Worm (Caenorhabditis elegans): ENCODE results near the gene smut-1.

The smut-1 gene

DNA sequence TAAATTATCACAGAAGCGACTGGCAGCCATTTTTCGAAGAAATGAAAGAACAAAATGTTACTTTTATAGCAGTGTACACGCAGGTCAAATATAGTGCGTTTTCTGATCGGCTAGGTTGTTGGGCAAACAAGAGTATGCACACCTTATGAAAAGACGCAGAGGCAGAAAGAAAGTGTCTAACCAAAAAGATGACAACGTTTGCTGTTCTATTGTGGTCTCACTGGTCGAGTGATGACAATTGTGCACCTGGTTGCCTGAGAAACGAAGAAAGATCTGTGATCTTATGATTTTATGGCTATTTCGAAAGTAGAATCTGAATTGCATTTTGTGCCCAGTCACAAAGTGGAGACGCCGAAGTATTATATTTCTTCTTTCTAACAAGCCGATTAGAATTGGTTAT is 13.6 kb downstream of the smut-1 start, which contains the start of gene F17A9.4:
Gene F17A9.4, minus strand, starts transcription at position 97 of the 400 bp plus-strand sequence.
- TF ChIP-seq unc-62 (GFP tag; optimal IDR thresholded peaks at IDR 0.05): no peak

DNA sequence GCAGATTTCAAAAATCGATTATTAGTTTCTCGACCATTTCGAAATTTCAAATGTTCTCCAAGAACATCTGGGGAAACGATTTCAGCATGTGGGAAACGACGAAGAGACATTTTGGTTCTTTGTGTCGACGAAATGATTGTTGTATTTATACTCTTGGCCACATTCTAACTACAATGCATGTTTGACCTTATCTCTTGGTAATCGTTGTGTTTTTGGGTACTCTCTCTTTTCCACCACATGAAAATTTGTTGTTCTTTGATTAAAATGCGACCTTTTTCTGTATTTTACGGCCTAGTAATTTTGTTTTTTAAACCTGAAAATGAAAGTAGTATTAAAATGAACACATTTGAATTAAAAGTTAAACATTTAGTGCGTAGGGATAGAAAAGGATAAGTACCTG is 15.9 kb downstream of the smut-1 start, which contains the start of gene F17A9.5:
Gene F17A9.5, minus strand, starts transcription at position 175 of the 400 bp plus-strand sequence.
- no peak for TF ChIP-seq unc-62 (GFP tag; optimal IDR thresholded peaks at IDR 0.05)

DNA sequence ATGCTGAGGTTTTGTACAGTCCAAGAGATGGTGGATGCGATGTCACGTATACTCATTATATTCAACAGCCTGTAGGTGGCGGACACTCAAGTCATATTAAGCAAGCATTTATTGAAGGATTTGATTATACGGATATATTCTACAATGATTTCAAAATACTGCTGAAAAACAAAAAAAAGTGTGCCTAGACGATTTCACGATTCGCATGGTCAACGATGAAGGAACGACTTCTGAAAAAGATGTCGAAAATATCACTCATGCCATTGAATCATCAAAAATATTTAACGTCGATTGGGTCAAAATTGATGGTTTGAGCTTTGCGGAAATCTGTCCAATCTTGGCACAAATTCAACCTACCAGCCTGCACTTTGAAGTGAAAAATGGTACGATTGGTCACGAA is 20.1 kb downstream of the smut-1 start:
- TF ChIP-seq unc-62 (GFP tag; optimal IDR thresholded peaks at IDR 0.05): no peak

ce11 chrV:6120156-6120879 is 23.4 kb downstream of the smut-1 start, which contains the start of gene ceh-49:
TSS of gene ceh-49 (minus strand) at chrV:6120206.
- TF ChIP-seq unc-62 (GFP tag; optimal IDR thresholded peaks at IDR 0.05): no peak

ce11 chrV:6121659-6122058 is 24.8 kb downstream of the smut-1 start:
- no peak for TF ChIP-seq unc-62 (GFP tag; optimal IDR thresholded peaks at IDR 0.05)

- no peak for TF ChIP-seq unc-62 (GFP tag; optimal IDR thresholded peaks at IDR 0.05)
Observed at ce11 chrV:6128355-6128754, 31.4 kb downstream of the smut-1 start.

ce11 chrV:6131100-6131499 is 34.2 kb downstream of the smut-1 start, which contains the start of gene exp-2:
TSS of gene exp-2 (plus strand) at chrV:6131400.
- TF ChIP-seq unc-62 (GFP tag; optimal IDR thresholded peaks at IDR 0.05): no peak

ce11 chrV:6135428-6135827 is 38.5 kb downstream of the smut-1 start:
- TF ChIP-seq unc-62 (GFP tag; optimal IDR thresholded peaks at IDR 0.05): no peak

- no peak for TF ChIP-seq unc-62 (GFP tag; optimal IDR thresholded peaks at IDR 0.05)
Observed at ce11 chrV:6138167-6138566, 41.3 kb downstream of the smut-1 start.
